Worm (Caenorhabditis elegans) whole organism, L3 larva: ENCODE data around the gene C13C4.7.
A peak's percentile ranks its signal among the peaks of the same experiment; 100 is the strongest.

Experiments used
- R02D3.7 ChIP-seq: fragments of 150-350 bp; optimal IDR thresholded peaks from 2 replicates; lab custom pipeline; 2014; ENCODE audit warnings: missing biosample characterization, missing genetic modification characterization
- ZK546.5 ChIP-seq: sonication (generic microtip); optimal IDR thresholded peaks from 2 replicates; lab custom pipeline; 2017; ENCODE audit warnings: missing biosample characterization, missing genetic modification characterization
- aly-2 ChIP-seq: fragments of 150-350 bp; optimal IDR thresholded peaks from 2 replicates; lab custom pipeline; 2014; ENCODE audit warnings: missing biosample characterization, missing genetic modification characterization
- ceh-16 ChIP-seq: sonication (generic microtip); optimal IDR thresholded peaks from 2 replicates; lab custom pipeline; 2017; ENCODE audit warnings: missing biosample characterization, missing genetic modification characterization
- ceh-28 ChIP-seq: fragments of 150-350 bp; optimal IDR thresholded peaks from 2 replicates; lab custom pipeline; 2014; ENCODE audit warnings: missing biosample characterization, missing genetic modification reagents, missing genetic modification characterization
- ceh-82 ChIP-seq: fragments of 150-350 bp; optimal IDR thresholded peaks from 2 replicates; lab custom pipeline; 2014; ENCODE audit warnings: missing biosample characterization, missing genetic modification characterization
- ceh-9 ChIP-seq: sonication (generic microtip); optimal IDR thresholded peaks from 2 replicates; lab custom pipeline; 2018; ENCODE audit warnings: missing biosample characterization, missing genetic modification characterization
- daf-12 ChIP-seq: fragments of 150-350 bp; optimal IDR thresholded peaks from 2 replicates; lab custom pipeline; 2014; ENCODE audit warnings: missing biosample characterization, missing genetic modification reagents, missing genetic modification characterization
- egl-27 ChIP-seq: sonication (generic microtip); optimal IDR thresholded peaks from 4 replicates; lab custom pipeline; 2017; ENCODE audit warnings: missing biosample characterization, missing genetic modification reagents, missing genetic modification characterization
- egl-5 ChIP-seq: fragments of 150-350 bp; optimal IDR thresholded peaks from 2 replicates; lab custom pipeline; 2017; ENCODE audit warnings: missing biosample characterization, missing genetic modification reagents, missing genetic modification characterization, inconsistent platforms
- elt-2 ChIP-seq: sonication (generic microtip); optimal IDR thresholded peaks from 2 replicates; lab custom pipeline; 2016; ENCODE audit warnings: missing genetic modification reagents, mild to moderate bottlenecking, missing genetic modification characterization, missing compliant biosample characterization
- elt-3 ChIP-seq, 3 experiments: fragments of 150-350 bp in 1 of 3; sonication (generic microtip) in 2 of 3; optimal IDR thresholded peaks; 2 replicates in 2 of 3; 4 replicates in 1 of 3; lab custom pipeline; 2014 to 2017; ENCODE audit warnings: missing biosample characterization in 3 of 3, missing genetic modification characterization in 3 of 3
- fkh-10 ChIP-seq: sonication (generic microtip); optimal IDR thresholded peaks from 2 replicates; lab custom pipeline; 2017; ENCODE audit warnings: missing biosample characterization, missing genetic modification reagents, missing genetic modification characterization
- fkh-2 ChIP-seq: fragments of 150-350 bp; optimal IDR thresholded peaks from 2 replicates; lab custom pipeline; 2014; ENCODE audit warnings: missing biosample characterization, missing genetic modification reagents, missing genetic modification characterization
- hmg-11 ChIP-seq: sonication (generic microtip); optimal IDR thresholded peaks from 2 replicates; lab custom pipeline; 2016; ENCODE audit warnings: missing genetic modification characterization, missing compliant biosample characterization
- jun-1 ChIP-seq: fragments of 150-350 bp; optimal IDR thresholded peaks from 2 replicates; lab custom pipeline; 2014; ENCODE audit warnings: missing biosample characterization, missing genetic modification reagents, missing genetic modification characterization
- lsy-12 ChIP-seq: sonication (generic microtip); optimal IDR thresholded peaks from 2 replicates; lab custom pipeline; 2016; ENCODE audit warnings: mild to moderate bottlenecking, missing genetic modification characterization, missing compliant biosample characterization
- mdl-1 ChIP-seq: fragments of 150-350 bp; optimal IDR thresholded peaks from 2 replicates; lab custom pipeline; 2014; ENCODE audit warnings: missing biosample characterization, missing genetic modification characterization
- mml-1 ChIP-seq: fragments of 150-350 bp; sonication (generic microtip); optimal IDR thresholded peaks from 3 replicates; lab custom pipeline; 2014; ENCODE audit warnings: missing biosample characterization, missing genetic modification characterization
- nhr-11 ChIP-seq: fragments of 150-350 bp; optimal IDR thresholded peaks from 2 replicates; lab custom pipeline; 2014; ENCODE audit warnings: missing biosample characterization, missing genetic modification characterization
- nhr-12 ChIP-seq: fragments of 150-350 bp; optimal IDR thresholded peaks from 2 replicates; lab custom pipeline; 2014; ENCODE audit warnings: missing biosample characterization, missing genetic modification characterization
- nhr-23 ChIP-seq: fragments of 150-350 bp; optimal IDR thresholded peaks from 2 replicates; lab custom pipeline; 2014; ENCODE audit warnings: missing biosample characterization, missing genetic modification reagents, missing genetic modification characterization
- nhr-237 ChIP-seq: fragments of 150-350 bp; optimal IDR thresholded peaks from 2 replicates; lab custom pipeline; 2014; ENCODE audit warnings: missing biosample characterization, missing genetic modification characterization
- nhr-25 ChIP-seq: sonication (generic microtip); optimal IDR thresholded peaks from 2 replicates; lab custom pipeline; 2017; ENCODE audit warnings: missing biosample characterization, missing genetic modification characterization
- nhr-28 ChIP-seq: fragments of 150-350 bp; optimal IDR thresholded peaks from 2 replicates; lab custom pipeline; 2014; ENCODE audit warnings: missing biosample characterization, missing genetic modification characterization
- pha-4 ChIP-seq: fragments of 150-350 bp; optimal IDR thresholded peaks from 2 replicates; lab custom pipeline; 2014; ENCODE audit warnings: missing biosample characterization, missing genetic modification reagents, missing genetic modification characterization
- pqm-1 ChIP-seq: fragments of 150-350 bp; optimal IDR thresholded peaks from 2 replicates; lab custom pipeline; 2017; ENCODE audit warnings: missing biosample characterization, missing genetic modification characterization, inconsistent platforms
- sea-2 ChIP-seq: fragments of 150-350 bp; sonication (generic microtip); optimal IDR thresholded peaks from 4 replicates; lab custom pipeline; 2014; ENCODE audit warnings: missing biosample characterization, missing genetic modification reagents, missing genetic modification characterization
- snpc-4 ChIP-seq: fragments of 150-350 bp; optimal IDR thresholded peaks from 2 replicates; lab custom pipeline; 2014; ENCODE audit warnings: missing biosample characterization, missing genetic modification characterization
- unc-39 ChIP-seq: sonication (generic microtip); optimal IDR thresholded peaks from 4 replicates; lab custom pipeline; 2017; ENCODE audit warnings: missing biosample characterization, missing genetic modification characterization
- unc-62 ChIP-seq: fragments of 150-350 bp; sonication (generic microtip); optimal IDR thresholded peaks from 4 replicates; lab custom pipeline; 2014; ENCODE audit warnings: missing biosample characterization, missing genetic modification reagents, missing genetic modification characterization
- zag-1 ChIP-seq: fragments of 150-350 bp; optimal IDR thresholded peaks from 2 replicates; lab custom pipeline; 2014; ENCODE audit warnings: missing biosample characterization, missing genetic modification characterization
- ztf-11 ChIP-seq: fragments of 150-350 bp; optimal IDR thresholded peaks from 2 replicates; lab custom pipeline; 2014; ENCODE audit warnings: missing biosample characterization, missing genetic modification characterization
- ztf-4 ChIP-seq: fragments of 150-350 bp; optimal IDR thresholded peaks from 2 replicates; lab custom pipeline; 2014; ENCODE audit warnings: missing biosample characterization, missing genetic modification characterization

The C13C4.7 gene

DNA sequence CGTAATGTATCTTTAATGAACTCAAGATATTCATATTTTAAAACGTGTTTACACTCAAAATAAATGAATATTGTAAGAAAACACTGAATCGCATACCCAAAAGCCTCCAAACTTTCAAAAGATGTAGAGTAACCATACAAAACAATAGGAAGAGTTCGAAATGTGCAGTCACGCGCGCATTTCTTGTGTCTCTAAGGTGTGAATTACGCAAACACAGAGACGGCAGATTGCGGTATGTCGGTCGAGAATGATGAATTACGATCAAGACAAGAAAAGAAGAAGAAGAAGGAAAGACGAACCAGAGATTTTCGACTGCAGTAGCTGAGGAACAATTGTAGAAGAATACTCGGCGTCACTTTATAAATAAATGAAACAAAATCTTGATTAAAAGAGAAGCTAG, 8.8 kb downstream of the C13C4.7 start, which contains the start of gene lhpp-1:
Gene lhpp-1 (minus strand): TSS at position 354 of the 400 bp plus-strand sequence.
- TF ChIP-seq mdl-1 (tag; lab: Kevin White, UChicago) (no peak), nhr-11 (tag; lab: Kevin White, UChicago) (no peak), fkh-10 (GFP tag; lab: Kevin White, UChicago) (no peak), ceh-16 (no peak), pha-4 (peak; percentile 53), hmg-11 (tag; lab: Kevin White, UChicago) (no peak), jun-1 (no peak), nhr-28 (tag; lab: Kevin White, UChicago) (no peak), nhr-23 (tag; lab: Kevin White, UChicago) (peak; percentile 49), aly-2 (no peak), nhr-12 (tag; lab: Kevin White, UChicago) (no peak), nhr-25 (tag; lab: Kevin White, UChicago) (peak; percentile 2), ztf-4 (tag; lab: Kevin White, UChicago) (no peak)

DNA sequence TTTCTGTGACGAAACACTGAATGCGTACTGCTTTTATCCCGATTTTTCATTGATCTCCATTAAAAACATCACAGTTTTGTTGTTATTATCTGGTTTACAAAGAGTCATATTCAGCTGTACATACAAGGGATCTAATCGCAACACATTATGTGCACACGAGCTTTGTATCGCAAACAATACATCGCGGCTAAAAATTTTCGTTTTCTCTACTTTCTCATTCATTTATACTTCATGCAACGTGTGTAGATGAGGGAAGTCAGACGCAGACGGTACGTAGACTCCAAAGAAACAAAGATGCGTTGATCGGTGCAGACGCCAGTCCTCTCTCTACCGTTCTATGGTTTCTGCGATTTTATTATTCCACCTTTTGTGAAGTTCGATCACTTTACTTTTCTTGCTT, 13.4 kb downstream of the C13C4.7 start, which contains the start of gene nhr-136:
Gene nhr-136 (plus strand): TSS at position 301 of the 400 bp plus-strand sequence.
- TF ChIP-seq nhr-237 (tag; lab: Kevin White, UChicago) (no peak), pha-4 (no peak), nhr-12 (tag; lab: Kevin White, UChicago) (no peak), unc-62 (no peak), nhr-28 (tag; lab: Kevin White, UChicago) (no peak)

DNA sequence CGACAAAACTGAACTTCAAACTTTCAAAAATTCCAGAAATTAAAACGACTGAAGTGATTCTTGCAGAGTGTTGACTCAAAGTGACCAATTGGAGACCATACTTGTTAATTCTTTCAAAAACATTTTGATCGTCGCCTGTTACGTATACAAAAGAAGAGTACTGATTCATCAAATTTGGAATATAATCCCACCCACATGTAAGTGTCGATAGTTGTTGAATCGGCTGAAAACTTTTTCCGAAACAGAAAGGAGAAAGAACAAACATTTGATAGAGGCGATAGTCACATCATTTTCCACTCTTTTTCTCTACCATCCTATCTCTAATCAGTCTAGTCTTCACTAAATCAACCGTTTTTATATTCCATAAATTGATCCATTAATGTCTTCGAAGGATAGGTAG, 16.4 kb downstream of the C13C4.7 start, which contains the start of gene nhr-153:
Gene nhr-153 (plus strand): TSS at position 301 of the 400 bp plus-strand sequence.
- TF ChIP-seq ZK546.5 (tag; lab: Kevin White, UChicago) (no peak), nhr-11 (tag; lab: Kevin White, UChicago) (no peak), mdl-1 (tag; lab: Kevin White, UChicago) (no peak), pqm-1 (tag; lab: Kevin White, UChicago) (peak; percentile 34), ceh-9 (tag; lab: Kevin White, UChicago) (no peak), sea-2 (GFP tag; lab: Kevin White, UChicago) (no peak), nhr-12 (tag; lab: Kevin White, UChicago) (no peak), fkh-10 (GFP tag; lab: Kevin White, UChicago) (no peak), R02D3.7 (tag; lab: Kevin White, UChicago) (no peak), elt-2 (tag; lab: Kevin White, UChicago) (peak; percentile 17)

DNA sequence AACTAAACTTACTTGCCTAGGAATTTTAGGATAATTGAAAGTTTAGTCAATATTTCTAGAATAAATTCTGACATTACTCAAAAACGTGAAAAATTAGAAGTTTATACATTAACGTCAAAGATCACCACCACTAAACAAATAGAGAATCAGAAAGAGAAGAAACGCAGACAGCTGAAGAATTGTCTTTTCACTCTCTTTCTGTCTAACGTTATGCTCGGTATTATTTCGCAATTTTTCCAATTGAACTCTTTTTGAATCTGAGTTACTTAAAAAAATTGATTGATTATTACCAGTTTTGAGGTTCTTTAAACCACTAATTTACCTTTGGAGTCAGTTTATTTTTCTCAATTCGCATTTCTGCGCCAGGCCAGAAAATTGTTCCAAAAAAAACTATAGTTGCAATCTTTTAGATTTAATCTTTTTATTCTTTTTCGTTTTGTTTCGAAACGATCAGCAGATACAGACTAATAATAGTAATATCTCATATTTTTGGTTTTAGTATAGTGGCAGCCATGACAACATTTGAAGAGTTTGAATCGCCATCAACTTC, 19.4 kb downstream of the C13C4.7 start, which contains the start of gene nhr-154:
Gene nhr-154 (plus strand): TSS at position 500 of the 550 bp plus-strand sequence.
- TF ChIP-seq mdl-1 (tag; lab: Kevin White, UChicago) (no peak), pqm-1 (tag; lab: Kevin White, UChicago) (peak; percentile 25), pha-4 (peak; percentile 75), unc-39 (tag; lab: Kevin White, UChicago) (no peak), daf-12 (no peak), hmg-11 (tag; lab: Kevin White, UChicago) (peak; percentile 25), ceh-28 (peak; percentile 42), snpc-4 (tag; lab: Kevin White, UChicago) (peak; percentile 32), ceh-82 (tag; lab: Kevin White, UChicago) (no peak), elt-2 (tag; lab: Kevin White, UChicago) (peak; percentile 23), egl-27 (tag; lab: Kevin White, UChicago) (no peak)

DNA sequence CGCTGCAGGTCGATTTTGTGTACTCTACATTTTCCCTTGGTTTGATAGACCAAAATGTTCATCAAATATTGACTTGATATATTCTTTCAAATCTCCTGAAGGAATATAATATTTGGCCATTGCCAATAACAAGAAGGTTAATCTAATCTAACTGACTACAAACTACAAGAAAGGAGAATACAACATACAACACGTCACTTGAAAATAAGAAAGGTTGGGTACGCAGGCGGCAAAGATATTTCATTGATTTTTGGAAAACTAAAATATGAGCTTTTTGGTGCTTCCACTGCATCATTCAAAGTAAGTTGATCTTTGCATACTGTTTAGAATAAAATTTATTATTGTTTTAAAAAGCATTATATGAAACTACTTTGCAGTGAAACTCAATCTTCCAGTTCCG, 22.2 kb downstream of the C13C4.7 start, which contains the start of gene nhr-209:
Gene nhr-209 (plus strand): TSS at position 27 of the 400 bp plus-strand sequence.
- TF ChIP-seq egl-27 (tag; lab: Kevin White, UChicago) (no peak), hmg-11 (tag; lab: Kevin White, UChicago) (no peak), egl-5 (no peak), lsy-12 (tag; lab: Kevin White, UChicago) (no peak), fkh-10 (GFP tag; lab: Kevin White, UChicago) (no peak), unc-39 (tag; lab: Kevin White, UChicago) (no peak), zag-1 (tag; lab: Kevin White, UChicago) (no peak), nhr-28 (tag; lab: Kevin White, UChicago) (no peak), ztf-4 (tag; lab: Kevin White, UChicago) (no peak), pqm-1 (tag; lab: Kevin White, UChicago) (no peak), mml-1 (tag; lab: Kevin White, UChicago) (no peak), ztf-11 (tag; lab: Kevin White, UChicago) (no peak), jun-1 (no peak), ceh-16 (no peak), ceh-82 (tag; lab: Kevin White, UChicago) (no peak), nhr-23 (tag; lab: Kevin White, UChicago) (no peak), nhr-11 (tag; lab: Kevin White, UChicago) (no peak), fkh-2 (tag; lab: Kevin White, UChicago) (no peak), nhr-237 (tag; lab: Kevin White, UChicago) (no peak), elt-3 (tag; optimal IDR thresholded peaks at IDR 0.05; lab: Kevin White, UChicago) (no peak)
